Fruit fly (Drosophila melanogaster) whole organism: ENCODE data around the gene CG31347.

ENCODE experiments used
- Dll ChIP-seq: fragments of >200 bp; optimal IDR thresholded peaks from 2 replicates; lab custom pipeline; 2017
- usp ChIP-seq: fragments of >200 bp; optimal IDR thresholded peaks from 2 replicates; lab custom pipeline; 2017; ENCODE audit warnings: missing biosample characterization, missing genetic modification characterization, mixed read lengths

DNA sequence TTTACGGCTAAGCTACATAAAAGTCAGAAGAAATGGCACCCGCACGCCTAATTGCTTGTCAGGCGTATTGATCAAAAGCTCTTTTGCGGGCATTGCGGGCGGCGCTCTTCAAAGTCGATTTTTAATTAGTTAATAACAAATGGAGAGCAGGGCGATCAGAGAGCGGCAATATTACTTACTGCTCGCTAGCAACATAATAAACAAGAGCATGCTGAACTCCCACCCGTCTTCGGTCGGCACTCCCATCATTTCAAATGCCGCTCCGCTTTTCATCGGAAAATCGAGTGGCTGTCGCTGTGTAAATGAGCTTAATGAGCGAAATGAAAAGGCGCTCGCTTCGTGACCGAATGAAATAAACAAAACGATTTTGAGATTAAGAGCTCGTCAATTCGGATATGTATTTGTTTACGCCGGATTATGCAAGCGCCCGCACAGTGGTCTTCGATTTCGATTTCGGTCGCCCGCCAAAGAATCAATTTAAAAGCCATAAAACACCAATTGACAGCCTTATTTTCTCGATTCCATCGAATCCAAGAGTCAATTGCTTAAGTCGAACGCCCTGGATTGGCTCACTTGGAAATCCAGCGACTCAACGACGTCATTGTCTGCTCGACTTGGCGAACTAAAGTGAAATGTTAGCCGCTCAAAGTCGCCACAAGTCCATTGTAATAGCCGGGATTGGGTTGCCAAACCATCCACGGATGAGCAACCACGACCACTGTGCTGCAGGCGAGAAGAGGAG lies 38.7 kb downstream of the CG31347 start:
- TF ChIP-seq usp (GFP tag; lab: Kevin White, UChicago), result no peak
- TF ChIP-seq Dll (lab: Kevin White, UChicago), result no peak
